Fruit fly (Drosophila melanogaster) whole organism, pupa: Measurements from ENCODE around the gene CG10481.

Source experiments
- CG10348 ChIP-seq: fragments of 200-800 bp; sonication (Bioruptor generic); IDR thresholded peaks from 2 replicates; pipeline ENCODE4 v1.3.6; 2022; ENCODE audit warnings: missing biosample characterization, missing genetic modification characterization
- CG12605 ChIP-seq: fragments of 200-800 bp; sonication (Bioruptor generic); IDR thresholded peaks from 2 replicates; pipeline ENCODE4 v1.3.6; 2022; ENCODE audit warnings: missing biosample characterization, missing genetic modification characterization
- CG17806 ChIP-seq: fragments of 200-800 bp; sonication (Bioruptor generic); optimal IDR thresholded peaks from 2 replicates; lab custom pipeline; 2018; ENCODE audit warnings: missing biosample characterization, mild to moderate bottlenecking, missing genetic modification characterization, moderate library complexity
- CG34367 ChIP-seq: fragments of 200-800 bp; sonication (Bioruptor generic); optimal IDR thresholded peaks from 2 replicates; lab custom pipeline; 2018; ENCODE audit warnings: missing biosample characterization, mild to moderate bottlenecking, missing genetic modification characterization
- CG4496 ChIP-seq: fragments of 200-800 bp; sonication (Bioruptor generic); IDR thresholded peaks from 3 replicates; pipeline ENCODE4 v1.3.6; 2022; ENCODE audit warnings: missing biosample characterization, missing genetic modification characterization
- CG8159 ChIP-seq: fragments of 200-800 bp; sonication (Bioruptor generic); optimal IDR thresholded peaks from 3 replicates; lab custom pipeline; 2018; ENCODE audit warnings: missing biosample characterization, mild to moderate bottlenecking, missing genetic modification characterization, moderate library complexity
- EcR ChIP-seq: fragments of 200-800 bp; sonication (Bioruptor generic); optimal IDR thresholded peaks from 3 replicates; lab custom pipeline; 2019; ENCODE audit warnings: missing biosample characterization, missing genetic modification characterization, mild to moderate bottlenecking, moderate library complexity, missing genetic modification reagents
- Ets98B ChIP-seq: fragments of 200-800 bp; sonication (Bioruptor generic); IDR thresholded peaks from 2 replicates; pipeline ENCODE4 v1.3.6; 2022; ENCODE audit warnings: missing biosample characterization, missing genetic modification characterization
- Pif1A ChIP-seq: fragments of 200-800 bp; sonication (Bioruptor generic); optimal IDR thresholded peaks from 3 replicates; lab custom pipeline; 2016; ENCODE audit warnings: missing biosample characterization, missing genetic modification characterization
- fd96Ca ChIP-seq: fragments of 200-800 bp; sonication (Bioruptor generic); IDR thresholded peaks from 3 replicates; pipeline ENCODE4 v1.3.6; 2022; ENCODE audit warnings: missing biosample characterization, missing genetic modification characterization

dm6 chr2L:19895526-19896185, 3.3 kb upstream of the CG10481 start:
- TF ChIP-seq CG4496 (no peak; the same call in 1 of the 3 replicates), CG10348 (GFP tag; lab: Robert Waterston, UW) (no peak), fd96Ca (GFP tag; lab: Robert Waterston, UW) (peak; percentile 43; the same call in 1 of the 3 replicates), CG12605 (GFP tag; lab: Robert Waterston, UW) (peak; percentile 44; the same call in 1 of the 2 replicates), Ets98B (GFP tag; lab: Robert Waterston, UW) (peak; percentile 32; the same call in 1 of the 2 replicates), CG8159 (tag; lab: Kevin White, UChicago) (peak; percentile 91), CG17806 (tag; lab: Kevin White, UChicago) (peak; percentile 82), CG34367 (peak; percentile 76), EcR (GFP tag; lab: Kevin White, UChicago) (no peak), Pif1A (peak; percentile 76)
